Fruit fly (Drosophila melanogaster) whole organism, adult: Measurements from ENCODE around the gene ckd.

ENCODE experiments used
- Hr96 ChIP-seq: fragments of 200-800 bp; sonication (Bioruptor generic); optimal IDR thresholded peaks from 2 replicates; lab custom pipeline; 2016; ENCODE audit warnings: missing biosample characterization, missing genetic modification characterization
- pad ChIP-seq: fragments of 200-800 bp; sonication (Bioruptor generic); optimal IDR thresholded peaks from 3 replicates; lab custom pipeline; 2017; ENCODE audit warnings: missing biosample characterization, missing genetic modification characterization, mild to moderate bottlenecking, moderate library complexity, missing genetic modification reagents

- no peak for TF ChIP-seq Hr96
- TF ChIP-seq pad (GFP tag; lab: Kevin White, UChicago), result no peak
Measured at dm6 chr3L:3266306-3266705, 8.6 kb downstream of the ckd start.
